Worm (Caenorhabditis elegans): Measurements from ENCODE around the gene Y62E10A.3.

- no peak for TF ChIP-seq dao-5 (tag; optimal IDR thresholded peaks at IDR 0.05)
- TF ChIP-seq him-1 (tag; optimal IDR thresholded peaks at IDR 0.05), result peak; percentile 67
- TF ChIP-seq W03F9.2 (tag; optimal IDR thresholded peaks at IDR 0.05), result no peak
Observed at ce11 chrIV:13395255-13395654, 35.2 kb upstream of the Y62E10A.3 start.
